Worm (Caenorhabditis elegans): ENCODE measurements around the gene E02H4.8.

ce11 chrX:14240205-14240604 is 23.2 kb downstream of the E02H4.8 start:
- TF ChIP-seq snpc-4 (tag; optimal IDR thresholded peaks at IDR 0.05) (no peak), ztf-11 (tag; optimal IDR thresholded peaks at IDR 0.05) (no peak), nhr-76 (tag; optimal IDR thresholded peaks at IDR 0.05) (no peak), tbx-8 (GFP tag; optimal IDR thresholded peaks at IDR 0.05) (no peak), sem-2 (GFP tag; optimal IDR thresholded peaks at IDR 0.05) (no peak), cnd-1 (tag; optimal IDR thresholded peaks at IDR 0.05) (no peak), hlh-1 (tag; optimal IDR thresholded peaks at IDR 0.05) (no peak), pha-4 (tag; optimal IDR thresholded peaks at IDR 0.05) (no peak), elt-1 (tag; optimal IDR thresholded peaks at IDR 0.05; ENCODE audit: borderline replicate concordance, insufficient read depth) (no peak), lin-32 (GFP tag; optimal IDR thresholded peaks at IDR 0.05) (no peak), lsy-2 (tag; optimal IDR thresholded peaks at IDR 0.05) (no peak), lin-13 (tag; optimal IDR thresholded peaks at IDR 0.05) (no peak), nhr-237 (tag; optimal IDR thresholded peaks at IDR 0.05) (no peak), nhr-12 (tag; optimal IDR thresholded peaks at IDR 0.05) (no peak)
